Fruit fly (Drosophila melanogaster) whole organism, prepupa: ENCODE data around the gene CG45492.

ENCODE experiments used
- CG16779 ChIP-seq: fragments of 200-800 bp; sonication (Bioruptor generic); optimal IDR thresholded peaks from 3 replicates; lab custom pipeline; 2017; ENCODE audit warnings: missing biosample characterization, mild to moderate bottlenecking, missing genetic modification characterization
- CG6792 ChIP-seq: fragments of 200-800 bp; sonication (Bioruptor generic); optimal IDR thresholded peaks from 3 replicates; lab custom pipeline; 2016; ENCODE audit warnings: missing biosample characterization, missing genetic modification characterization
- CG6808 ChIP-seq: fragments of 200-800 bp; sonication (Bioruptor generic); optimal IDR thresholded peaks from 3 replicates; lab custom pipeline; 2017; ENCODE audit warnings: missing biosample characterization, missing genetic modification characterization, mild to moderate bottlenecking, moderate library complexity, missing genetic modification reagents
- CG6854 ChIP-seq: fragments of 200-800 bp; sonication (Bioruptor generic); optimal IDR thresholded peaks from 2 replicates; lab custom pipeline; 2017; ENCODE audit warnings: missing biosample characterization, mild to moderate bottlenecking, missing genetic modification characterization

DNA sequence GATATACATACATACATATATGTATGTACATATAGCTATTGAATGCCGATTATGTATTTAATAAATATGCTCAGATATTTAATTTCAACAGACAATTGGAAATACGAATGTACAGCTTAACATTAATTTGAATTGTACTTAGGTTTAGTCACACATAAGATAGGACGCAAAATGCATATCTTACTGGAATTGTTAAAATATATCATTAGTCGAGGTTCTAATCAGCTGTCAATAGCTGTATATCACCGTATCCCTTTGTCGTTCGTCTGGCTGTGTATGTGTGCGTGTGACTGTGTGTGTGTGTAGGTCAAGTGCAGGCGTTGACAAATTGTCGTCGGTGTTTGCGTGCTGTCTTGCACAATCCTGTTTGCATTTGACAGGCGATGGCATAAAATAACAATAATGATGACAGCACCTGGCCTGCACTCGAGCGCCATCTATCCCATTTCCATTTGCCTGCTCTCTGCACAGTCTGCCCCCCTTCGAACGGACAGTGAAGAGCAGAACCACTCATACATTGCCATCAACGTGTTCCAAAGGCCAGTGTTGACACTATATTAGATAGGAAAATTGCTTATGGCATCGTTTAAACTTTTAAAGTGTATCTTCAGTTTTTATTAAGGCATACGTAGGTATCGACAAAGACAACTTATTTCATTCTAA, 46.5 kb downstream of the CG45492 start:
- TF ChIP-seq CG6792 (GFP tag; lab: Kevin White, UChicago) (no peak), CG16779 (tag; lab: Kevin White, UChicago) (no peak), CG6854 (GFP tag; lab: Kevin White, UChicago) (no peak), CG6808 (GFP tag; lab: Kevin White, UChicago) (no peak)
